Fruit fly (Drosophila melanogaster) whole organism, embryonic: ENCODE results near the gene ohgt.

ENCODE experiments used
- Asciz ChIP-seq: fragments of 200-800 bp; sonication (Bioruptor generic); optimal IDR thresholded peaks from 2 replicates; lab custom pipeline; 2017; ENCODE audit warnings: missing biosample characterization, mild to moderate bottlenecking, missing genetic modification characterization, missing genetic modification reagents
- Atf6 ChIP-seq: fragments of 200-800 bp; sonication (Bioruptor generic); IDR thresholded peaks from 2 replicates; pipeline ENCODE4 v1.3.6; 2022; ENCODE audit warnings: missing biosample characterization, missing genetic modification characterization
- Bdp1 ChIP-seq: fragments of 200-800 bp; sonication (Bioruptor generic); optimal IDR thresholded peaks from 3 replicates; lab custom pipeline; 2016; ENCODE audit warnings: missing biosample characterization, missing genetic modification characterization
- Bteb2 ChIP-seq: fragments of 200-800 bp; sonication (Bioruptor generic); optimal IDR thresholded peaks from 2 replicates; lab custom pipeline; 2016; ENCODE audit warnings: missing biosample characterization, missing genetic modification characterization
- CG11504 ChIP-seq: fragments of 200-800 bp; sonication (Bioruptor generic); optimal IDR thresholded peaks from 3 replicates; lab custom pipeline; 2019; ENCODE audit warnings: missing biosample characterization, mild to moderate bottlenecking, missing genetic modification characterization, moderate library complexity
- CG12071 ChIP-seq: fragments of 200-800 bp; sonication (Bioruptor generic); optimal IDR thresholded peaks from 3 replicates; lab custom pipeline; 2018; ENCODE audit warnings: missing biosample characterization, mild to moderate bottlenecking, missing genetic modification characterization
- CG12155 ChIP-seq: fragments of 200-800 bp; sonication (Bioruptor generic); optimal IDR thresholded peaks from 3 replicates; lab custom pipeline; 2016; ENCODE audit warnings: missing biosample characterization, missing genetic modification characterization
- CG12744 ChIP-seq: fragments of 200-800 bp; sonication (Bioruptor generic); optimal IDR thresholded peaks from 2 replicates; lab custom pipeline; 2016; ENCODE audit warnings: missing biosample characterization, missing genetic modification characterization
- CG13123 ChIP-seq: fragments of 200-800 bp; sonication (Bioruptor generic); optimal IDR thresholded peaks from 2 replicates; lab custom pipeline; 2016; ENCODE audit warnings: missing biosample characterization, missing genetic modification characterization
- CG15601 ChIP-seq: fragments of 200-800 bp; sonication (Bioruptor generic); optimal IDR thresholded peaks from 3 replicates; lab custom pipeline; 2019; ENCODE audit warnings: missing biosample characterization, mild to moderate bottlenecking, missing genetic modification characterization, moderate library complexity
- CG17912 ChIP-seq: fragments of 200-800 bp; sonication (Bioruptor generic); optimal IDR thresholded peaks from 2 replicates; lab custom pipeline; 2018; ENCODE audit warnings: missing biosample characterization, mild to moderate bottlenecking, missing genetic modification characterization
- CG2678 ChIP-seq: fragments of 200-800 bp; sonication (Bioruptor generic); optimal IDR thresholded peaks from 3 replicates; lab custom pipeline; 2019; ENCODE audit warnings: missing biosample characterization, mild to moderate bottlenecking, missing genetic modification characterization, moderate library complexity
- CG32532 ChIP-seq: fragments of 200-800 bp; sonication (Bioruptor generic); IDR thresholded peaks from 2 replicates; pipeline ENCODE4 v1.3.6; 2022; ENCODE audit warnings: missing biosample characterization, missing genetic modification characterization
- CG33213 ChIP-seq: fragments of 200-800 bp; sonication (Bioruptor generic); optimal IDR thresholded peaks from 3 replicates; lab custom pipeline; 2016; ENCODE audit warnings: missing biosample characterization, missing genetic modification characterization
- CG3838 ChIP-seq: fragments of 200-800 bp; sonication (Bioruptor generic); optimal IDR thresholded peaks from 3 replicates; lab custom pipeline; 2016; ENCODE audit warnings: missing biosample characterization, missing genetic modification characterization
- CG5953 ChIP-seq: fragments of 200-800 bp; sonication (Bioruptor generic); IDR thresholded peaks from 2 replicates; pipeline ENCODE4 v1.3.6; 2022; ENCODE audit warnings: missing biosample characterization, missing genetic modification characterization
- CG6854 ChIP-seq: fragments of 200-800 bp; sonication (Bioruptor generic); optimal IDR thresholded peaks from 3 replicates; lab custom pipeline; 2017; ENCODE audit warnings: missing biosample characterization, mild to moderate bottlenecking, missing genetic modification characterization
- CG7271 ChIP-seq: fragments of 200-800 bp; sonication (Bioruptor generic); optimal IDR thresholded peaks from 2 replicates; lab custom pipeline; 2018; ENCODE audit warnings: missing biosample characterization, mild to moderate bottlenecking, missing genetic modification characterization, moderate library complexity
- CG7357 ChIP-seq: fragments of 200-800 bp; sonication (Bioruptor generic); IDR thresholded peaks from 3 replicates; pipeline ENCODE4 v1.3.6; 2022; ENCODE audit warnings: missing biosample characterization, missing genetic modification characterization
- CG8359 ChIP-seq: fragments of 200-800 bp; sonication (Bioruptor generic); optimal IDR thresholded peaks from 2 replicates; lab custom pipeline; 2017; ENCODE audit warnings: missing biosample characterization, mild to moderate bottlenecking, missing genetic modification characterization, borderline replicate concordance
- CG9727 ChIP-seq: fragments of 200-800 bp; sonication (Bioruptor generic); optimal IDR thresholded peaks from 3 replicates; lab custom pipeline; 2017; ENCODE audit warnings: missing biosample characterization, mild to moderate bottlenecking, missing genetic modification characterization
- CoRest ChIP-seq: fragments of 200-800 bp; sonication (Bioruptor generic); optimal IDR thresholded peaks from 3 replicates; lab custom pipeline; 2018; ENCODE audit warnings: missing biosample characterization, mild to moderate bottlenecking, missing genetic modification characterization, moderate library complexity
- D19A ChIP-seq: fragments of 200-800 bp; optimal IDR thresholded peaks from 3 replicates; lab custom pipeline; 2019; ENCODE audit warnings: missing biosample characterization, mild to moderate bottlenecking, missing genetic modification characterization, moderate library complexity
- D19B ChIP-seq: fragments of 200-800 bp; sonication (Bioruptor generic); optimal IDR thresholded peaks from 2 replicates; lab custom pipeline; 2017; ENCODE audit warnings: missing biosample characterization, mild to moderate bottlenecking, missing genetic modification characterization
- Fer1 ChIP-seq: fragments of 200-800 bp; sonication (Bioruptor generic); optimal IDR thresholded peaks from 2 replicates; lab custom pipeline; 2017; ENCODE audit warnings: missing biosample characterization, mild to moderate bottlenecking, missing genetic modification characterization
- H15 ChIP-seq: fragments of 200-800 bp; sonication (Bioruptor generic); IDR thresholded peaks from 3 replicates; pipeline ENCODE4 v1.3.6; 2022; ENCODE audit warnings: missing biosample characterization, missing genetic modification characterization
- Max ChIP-seq: fragments of 200-800 bp; sonication (Bioruptor generic); optimal IDR thresholded peaks from 2 replicates; lab custom pipeline; 2016; ENCODE audit warnings: missing biosample characterization, mild to moderate bottlenecking, missing genetic modification characterization
- Optix ChIP-seq: fragments of 200-800 bp; sonication (Bioruptor generic); IDR thresholded peaks from 3 replicates; pipeline ENCODE4 v1.3.6; 2022; ENCODE audit warnings: missing biosample characterization, missing genetic modification characterization
- Sin3A ChIP-seq: fragments of >200 bp; optimal IDR thresholded peaks from 2 replicates; lab custom pipeline; 2018
- Sox100B ChIP-seq: fragments of 200-800 bp; sonication (Bioruptor generic); optimal IDR thresholded peaks from 3 replicates; lab custom pipeline; 2018; ENCODE audit warnings: missing biosample characterization, mild to moderate bottlenecking, missing genetic modification characterization
- Sry-δ ChIP-seq: fragments of 200-800 bp; sonication (Bioruptor generic); optimal IDR thresholded peaks from 2 replicates; lab custom pipeline; 2016; ENCODE audit warnings: missing biosample characterization, missing genetic modification characterization
- Xbp1 ChIP-seq: fragments of 200-800 bp; sonication (Bioruptor generic); optimal IDR thresholded peaks from 3 replicates; lab custom pipeline; 2016; ENCODE audit warnings: missing biosample characterization, mild to moderate bottlenecking, missing genetic modification characterization
- YL-1 ChIP-seq: fragments of 200-800 bp; sonication (Bioruptor generic); optimal IDR thresholded peaks from 3 replicates; lab custom pipeline; 2017; ENCODE audit warnings: missing biosample characterization, mild to moderate bottlenecking, missing genetic modification characterization
- ap ChIP-seq: fragments of 200-800 bp; sonication (Bioruptor generic); IDR thresholded peaks from 2 replicates; pipeline ENCODE4 v1.3.6; 2022; ENCODE audit warnings: missing biosample characterization, missing genetic modification characterization
- danr ChIP-seq: fragments of 200-800 bp; sonication (Bioruptor generic); IDR thresholded peaks from 2 replicates; pipeline ENCODE4 v1.3.6; 2022; ENCODE audit warnings: missing biosample characterization, missing genetic modification characterization
- exex ChIP-seq: fragments of 200-800 bp; sonication (Bioruptor generic); optimal IDR thresholded peaks from 4 replicates; lab custom pipeline; 2018; ENCODE audit warnings: missing biosample characterization, mild to moderate bottlenecking, missing genetic modification characterization, moderate library complexity
- gfzf ChIP-seq: fragments of 200-800 bp; sonication (Bioruptor generic); optimal IDR thresholded peaks from 2 replicates; lab custom pipeline; 2016; ENCODE audit warnings: missing biosample characterization, mild to moderate bottlenecking, missing genetic modification characterization, moderate library complexity
- grau ChIP-seq: fragments of 200-800 bp; optimal IDR thresholded peaks from 3 replicates; lab custom pipeline; 2019; ENCODE audit warnings: missing biosample characterization, mild to moderate bottlenecking, missing genetic modification characterization, moderate library complexity
- her ChIP-seq: fragments of 200-800 bp; sonication (Bioruptor generic); optimal IDR thresholded peaks from 2 replicates; lab custom pipeline; 2016; ENCODE audit warnings: missing biosample characterization, missing genetic modification characterization
- jing ChIP-seq: fragments of 200-800 bp; sonication (Bioruptor generic); optimal IDR thresholded peaks from 2 replicates; lab custom pipeline; 2018; ENCODE audit warnings: missing biosample characterization, mild to moderate bottlenecking, missing genetic modification characterization
- lilli ChIP-seq: fragments of 200-800 bp; sonication (Bioruptor generic); optimal IDR thresholded peaks from 3 replicates; lab custom pipeline; 2016; ENCODE audit warnings: missing biosample characterization, missing genetic modification characterization
- oc ChIP-seq: fragments of 200-800 bp; sonication (Bioruptor generic); optimal IDR thresholded peaks from 2 replicates; lab custom pipeline; 2018; ENCODE audit warnings: missing biosample characterization, mild to moderate bottlenecking, missing genetic modification characterization, moderate library complexity
- pfk ChIP-seq: fragments of 200-800 bp; sonication (Bioruptor generic); optimal IDR thresholded peaks from 2 replicates; lab custom pipeline; 2018; ENCODE audit warnings: missing biosample characterization, mild to moderate bottlenecking, missing genetic modification characterization, moderate library complexity
- pnt ChIP-seq: fragments of 200-800 bp; sonication (Bioruptor generic); optimal IDR thresholded peaks from 3 replicates; lab custom pipeline; 2016; ENCODE audit warnings: missing biosample characterization, missing genetic modification characterization
- psq ChIP-seq: fragments of 200-800 bp; sonication (Bioruptor generic); optimal IDR thresholded peaks from 2 replicates; lab custom pipeline; 2017; ENCODE audit warnings: missing biosample characterization, missing genetic modification characterization
- run ChIP-seq: fragments of 200-800 bp; sonication (Bioruptor generic); optimal IDR thresholded peaks from 3 replicates; lab custom pipeline; 2018; ENCODE audit warnings: missing biosample characterization, mild to moderate bottlenecking, missing genetic modification characterization
- salm ChIP-seq: fragments of 200-800 bp; sonication (Bioruptor generic); optimal IDR thresholded peaks from 2 replicates; lab custom pipeline; 2018; ENCODE audit warnings: missing biosample characterization, mild to moderate bottlenecking, missing genetic modification characterization
- sima ChIP-seq: fragments of 200-800 bp; sonication (Bioruptor generic); optimal IDR thresholded peaks from 2 replicates; lab custom pipeline; 2016; ENCODE audit warnings: missing biosample characterization, missing genetic modification characterization
- slou ChIP-seq: fragments of 200-800 bp; sonication (Bioruptor generic); optimal IDR thresholded peaks from 3 replicates; lab custom pipeline; 2016; ENCODE audit warnings: missing biosample characterization, missing genetic modification characterization
- sqz ChIP-seq: fragments of 200-800 bp; sonication (Bioruptor generic); optimal IDR thresholded peaks from 3 replicates; lab custom pipeline; 2018; ENCODE audit warnings: missing biosample characterization, mild to moderate bottlenecking, missing genetic modification characterization
- usp ChIP-seq: fragments of >200 bp; optimal IDR thresholded peaks from 2 replicates; lab custom pipeline; 2017; ENCODE audit warnings: missing biosample characterization, missing genetic modification characterization

Gene ohgt

dm6 chr3R:10024032-10024712 lies 24.8 kb upstream of the ohgt start (continued):
- TF ChIP-seq YL-1 (GFP tag; lab: Kevin White, UChicago) (no peak), CG11504 (tag; lab: Kevin White, UChicago) (no peak), gfzf (GFP tag; lab: Kevin White, UChicago) (no peak), Atf6 (GFP tag; lab: Robert Waterston, UW) (peak; percentile 53; the same call in 1 of the 2 replicates), CG7357 (GFP tag; lab: Robert Waterston, UW) (no peak), exex (tag; lab: Kevin White, UChicago) (peak; percentile 3), run (tag; lab: Kevin White, UChicago) (peak; percentile 1), CoRest (tag; lab: Kevin White, UChicago) (no peak), oc (tag; lab: Kevin White, UChicago) (no peak), CG5953 (GFP tag; lab: Robert Waterston, UW) (no peak), CG2678 (tag; lab: Kevin White, UChicago) (no peak), sima (GFP tag; lab: Kevin White, UChicago) (no peak), CG17912 (GFP tag; lab: Kevin White, UChicago) (no peak), Sox100B (GFP tag; lab: Kevin White, UChicago) (no peak), grau (tag; lab: Kevin White, UChicago) (no peak), CG9727 (GFP tag; lab: Kevin White, UChicago) (peak; percentile 42), salm (tag; lab: Kevin White, UChicago) (no peak), Fer1 (GFP tag; lab: Kevin White, UChicago) (no peak), pnt (GFP tag; lab: Kevin White, UChicago) (peak; percentile 5), jing (no peak), CG6854 (GFP tag; lab: Kevin White, UChicago) (peak; percentile 43), Sin3A (lab: Kevin White, UChicago) (no peak), CG15601 (tag; lab: Kevin White, UChicago) (no peak), Bdp1 (GFP tag; lab: Kevin White, UChicago) (no peak), Bteb2 (no peak), CG7271 (no peak), CG33213 (no peak), ap (no peak), Optix (peak; percentile 41; the same call in 1 of the 3 replicates), Max (no peak), CG13123 (GFP tag; lab: Kevin White, UChicago) (no peak), lilli (GFP tag; lab: Kevin White, UChicago) (peak; percentile 56), Xbp1 (peak; percentile 28), slou (GFP tag; lab: Kevin White, UChicago) (no peak), H15 (GFP tag; lab: Robert Waterston, UW) (0 out of 3 replicates have a peak, but pooled peaks have one; percentile 23), D19B (GFP tag; lab: Kevin White, UChicago) (peak; percentile 4), her (GFP tag; lab: Kevin White, UChicago) (peak; percentile 54), CG8359 (GFP tag; lab: Kevin White, UChicago) (no peak), CG12071 (GFP tag; lab: Kevin White, UChicago) (peak; percentile 62), psq (GFP tag; lab: Kevin White, UChicago) (no peak), CG32532 (GFP tag; lab: Robert Waterston, UW) (peak; percentile 75), CG12744 (GFP tag; lab: Kevin White, UChicago) (no peak), CG12155 (no peak), pfk (no peak), usp (GFP tag; lab: Kevin White, UChicago) (no peak), danr (GFP tag; lab: Robert Waterston, UW) (no peak), sqz (no peak), Sry-δ (GFP tag; lab: Kevin White, UChicago) (no peak), CG3838 (GFP tag; lab: Kevin White, UChicago) (no peak), Asciz (GFP tag; lab: Kevin White, UChicago) (no peak), D19A (tag; lab: Kevin White, UChicago) (peak; percentile 67)
